Worm (Caenorhabditis elegans): ENCODE data around the gene tps-2.

- TF ChIP-seq mab-5 (tag; optimal IDR thresholded peaks at IDR 0.05) (no peak), nhr-237 (tag; optimal IDR thresholded peaks at IDR 0.05) (no peak), nhr-25 (tag; optimal IDR thresholded peaks at IDR 0.05) (no peak)
Measured at ce11 chrII:14593281-14593680, 7.4 kb upstream of the tps-2 start, which contains the start of gene catp-4.
